Fruit fly (Drosophila melanogaster) whole organism, adult: ENCODE data around the gene Muc18B.

Source experiments
- CG11617 ChIP-seq: fragments of 200-800 bp; sonication (Bioruptor generic); optimal IDR thresholded peaks from 2 replicates; lab custom pipeline; 2017; ENCODE audit warnings: mild to moderate bottlenecking, missing biosample characterization, missing genetic modification reagents, missing genetic modification characterization
- CG14711 ChIP-seq: fragments of 200-800 bp; sonication (Bioruptor generic); optimal IDR thresholded peaks from 2 replicates; lab custom pipeline; 2018; ENCODE audit warnings: missing biosample characterization, mild to moderate bottlenecking, missing genetic modification characterization, moderate library complexity
- CG1620 ChIP-seq: fragments of 200-800 bp; sonication (Bioruptor generic); optimal IDR thresholded peaks from 2 replicates; lab custom pipeline; 2016; ENCODE audit warnings: missing biosample characterization, missing genetic modification characterization
- CG33017 ChIP-seq: fragments of 200-800 bp; sonication (Bioruptor generic); optimal IDR thresholded peaks from 2 replicates; lab custom pipeline; 2018; ENCODE audit warnings: missing biosample characterization, mild to moderate bottlenecking, missing genetic modification characterization, moderate library complexity
- CG5204 ChIP-seq: fragments of 200-800 bp; sonication (Bioruptor generic); optimal IDR thresholded peaks from 2 replicates; lab custom pipeline; 2016; ENCODE audit warnings: missing biosample characterization, missing genetic modification characterization
- CG7045 ChIP-seq: fragments of 200-800 bp; sonication (Bioruptor generic); optimal IDR thresholded peaks from 2 replicates; lab custom pipeline; 2017; ENCODE audit warnings: missing biosample characterization, mild to moderate bottlenecking, missing genetic modification characterization
- CG7101 ChIP-seq: fragments of 200-800 bp; sonication (Bioruptor generic); optimal IDR thresholded peaks from 2 replicates; lab custom pipeline; 2018; ENCODE audit warnings: missing biosample characterization, mild to moderate bottlenecking, missing genetic modification characterization, moderate library complexity
- Clk ChIP-seq: fragments of 200-800 bp; sonication (Bioruptor generic); optimal IDR thresholded peaks from 2 replicates; lab custom pipeline; 2017; ENCODE audit warnings: missing biosample characterization, missing genetic modification characterization
- Crg-1 ChIP-seq: fragments of 200-800 bp; sonication (Bioruptor generic); optimal IDR thresholded peaks from 2 replicates; lab custom pipeline; 2016; ENCODE audit warnings: missing biosample characterization, missing genetic modification characterization
- Hr96 ChIP-seq: fragments of 200-800 bp; sonication (Bioruptor generic); optimal IDR thresholded peaks from 2 replicates; lab custom pipeline; 2016; ENCODE audit warnings: missing biosample characterization, missing genetic modification characterization
- Mnt ChIP-seq: fragments of 200-800 bp; sonication (Bioruptor generic); optimal IDR thresholded peaks from 2 replicates; lab custom pipeline; 2016; ENCODE audit warnings: missing biosample characterization, mild to moderate bottlenecking, missing genetic modification characterization
- bab1 ChIP-seq: fragments of 200-800 bp; sonication (Bioruptor generic); optimal IDR thresholded peaks from 3 replicates; lab custom pipeline; 2019; ENCODE audit warnings: missing biosample characterization, mild to moderate bottlenecking, missing genetic modification characterization, moderate library complexity
- cic ChIP-seq: fragments of 200-800 bp; sonication (Bioruptor generic); optimal IDR thresholded peaks from 2 replicates; lab custom pipeline; 2017; ENCODE audit warnings: missing biosample characterization, mild to moderate bottlenecking, missing genetic modification characterization, moderate library complexity
- cnc ChIP-seq, 2 experiments: fragments of >200 bp; optimal IDR thresholded peaks; 2 replicates each; lab custom pipeline; 2017
- kay ChIP-seq: fragments of 200-800 bp; sonication (Bioruptor generic); peaks from one replicate; lab custom pipeline; 2016; ENCODE audit warnings: missing biosample characterization, missing genetic modification characterization, borderline replicate concordance
- ovo ChIP-seq: fragments of 200-800 bp; sonication (Bioruptor generic); optimal IDR thresholded peaks from 2 replicates; lab custom pipeline; 2016; ENCODE audit warnings: missing biosample characterization, missing genetic modification characterization
- pad ChIP-seq: fragments of 200-800 bp; sonication (Bioruptor generic); optimal IDR thresholded peaks from 3 replicates; lab custom pipeline; 2017; ENCODE audit warnings: missing biosample characterization, missing genetic modification characterization, mild to moderate bottlenecking, moderate library complexity, missing genetic modification reagents
- tj ChIP-seq: fragments of 200-800 bp; sonication (Bioruptor generic); optimal IDR thresholded peaks from 3 replicates; lab custom pipeline; 2017; ENCODE audit warnings: missing biosample characterization, mild to moderate bottlenecking, missing genetic modification characterization, moderate library complexity
- toe ChIP-seq: fragments of 200-800 bp; sonication (Bioruptor generic); optimal IDR thresholded peaks from 2 replicates; lab custom pipeline; 2016; ENCODE audit warnings: missing biosample characterization, missing genetic modification characterization

The Muc18B gene

DNA sequence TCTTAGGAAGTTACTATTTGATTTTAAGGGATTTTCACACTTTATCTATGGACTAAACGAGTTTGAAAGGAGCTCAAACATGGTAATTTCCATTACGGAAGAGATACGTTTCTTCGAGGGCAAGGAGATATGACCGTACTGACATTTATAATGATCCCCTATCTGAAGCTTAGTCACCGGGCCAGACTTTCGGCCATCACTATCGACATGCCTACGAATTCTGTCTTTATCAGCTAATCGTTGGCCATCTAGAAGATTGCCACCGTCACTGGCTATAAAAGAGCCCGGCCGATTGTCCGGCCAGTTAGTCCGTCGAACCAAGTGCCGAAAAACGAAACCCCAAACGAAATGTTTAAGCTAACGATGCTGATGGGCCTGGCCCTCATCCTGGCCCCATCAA is at the start of gene Muc18B:
TSS of gene Muc18B (plus strand) at position 301 of the 400 bp plus-strand sequence.
- no peak for TF ChIP-seq ovo (GFP tag; lab: Kevin White, UChicago)
- TF ChIP-seq pad (GFP tag; lab: Kevin White, UChicago): no peak
- TF ChIP-seq cnc (optimal IDR thresholded peaks at IDR 0.05; lab: Kevin White, UChicago): no peak
- TF ChIP-seq CG5204 (GFP tag; lab: Kevin White, UChicago): no peak
- TF ChIP-seq CG7045 (GFP tag; lab: Kevin White, UChicago): no peak
- TF ChIP-seq Clk (GFP tag; lab: Kevin White, UChicago): no peak
- TF ChIP-seq Crg-1 (GFP tag; lab: Kevin White, UChicago): no peak
- TF ChIP-seq tj (GFP tag; lab: Kevin White, UChicago): no peak
- no peak for TF ChIP-seq CG33017 (tag; lab: Kevin White, UChicago)
- TF ChIP-seq Hr96 (GFP tag; lab: Kevin White, UChicago): no peak
- TF ChIP-seq Mnt (GFP tag; lab: Kevin White, UChicago): no peak
- TF ChIP-seq kay: no peak
- TF ChIP-seq CG11617 (GFP tag; lab: Kevin White, UChicago): no peak
- TF ChIP-seq CG7101: no peak

DNA sequence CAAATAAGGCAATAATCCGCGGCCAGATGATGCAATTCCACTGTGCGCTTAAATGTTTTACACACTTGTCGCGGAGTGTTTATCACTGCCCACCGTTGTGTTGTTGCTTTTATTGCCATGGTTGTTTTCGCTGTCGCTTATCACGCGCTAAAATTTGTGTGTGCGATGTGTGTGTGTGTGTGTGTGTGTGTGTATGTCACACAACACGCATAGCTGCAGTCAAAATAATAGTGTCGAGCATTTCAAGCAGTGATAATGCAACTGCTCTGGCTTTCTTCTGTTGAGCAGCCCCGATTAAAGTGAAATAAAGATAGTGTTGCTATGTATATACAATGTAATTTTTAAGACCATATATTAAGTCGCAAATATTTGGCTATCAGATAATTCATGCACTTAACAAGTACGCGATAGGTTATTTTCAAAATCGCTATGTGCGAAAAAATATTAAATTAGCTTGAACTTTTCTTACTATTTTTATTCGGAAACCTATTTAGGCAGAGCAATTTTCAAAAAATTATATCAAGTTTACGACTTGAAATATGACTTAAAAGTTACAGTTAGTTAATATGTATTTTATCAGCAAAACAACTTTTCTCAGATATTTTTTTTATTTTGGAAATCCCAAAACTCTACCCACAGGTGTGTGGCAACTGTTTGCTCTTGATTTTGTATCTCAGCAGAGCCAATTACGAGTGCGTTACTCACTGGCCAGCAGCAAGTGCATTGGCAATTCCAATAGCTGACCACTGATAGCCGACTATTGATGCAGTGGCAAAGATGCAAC is 49.0 kb upstream of the Muc18B start:
- TF ChIP-seq CG7101 (peak; percentile 41), ovo (GFP tag; lab: Kevin White, UChicago) (no peak), tj (GFP tag; lab: Kevin White, UChicago) (no peak), kay (peak; percentile 85), CG1620 (GFP tag; lab: Kevin White, UChicago) (no peak), Mnt (GFP tag; lab: Kevin White, UChicago) (no peak), bab1 (GFP tag; lab: Kevin White, UChicago) (peak; percentile 28), CG11617 (GFP tag; lab: Kevin White, UChicago) (peak; percentile 6), pad (GFP tag; lab: Kevin White, UChicago) (peak; percentile 20), CG5204 (GFP tag; lab: Kevin White, UChicago) (peak; percentile 50), CG7045 (GFP tag; lab: Kevin White, UChicago) (peak; percentile 11), Hr96 (GFP tag; lab: Kevin White, UChicago) (peak; percentile 25), CG14711 (peak; percentile 18)

DNA sequence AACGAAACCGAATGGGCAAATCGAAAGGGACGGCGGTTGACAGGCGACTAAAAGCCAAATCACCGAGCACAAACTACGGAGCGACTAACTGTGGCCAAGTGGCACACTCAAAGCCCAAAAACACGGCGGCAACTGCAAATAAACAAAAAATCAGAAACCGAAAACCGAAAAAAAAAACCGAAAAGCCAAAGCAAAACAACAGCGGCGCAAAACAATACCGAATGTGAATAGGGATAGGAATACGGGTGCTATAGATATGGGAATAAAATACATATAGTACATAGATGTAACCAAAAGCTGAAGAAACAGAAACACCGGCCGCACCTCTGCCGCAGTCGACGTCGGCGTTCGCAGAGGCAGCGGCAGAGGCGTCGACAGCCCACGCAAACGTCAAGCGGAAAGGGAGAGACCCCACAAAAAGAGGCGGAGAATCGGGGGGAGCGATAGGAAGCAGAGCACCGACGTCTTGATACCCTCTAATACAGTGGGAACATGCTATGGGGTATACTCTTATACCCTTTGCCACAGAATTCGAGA is 48.2 kb upstream of the Muc18B start, which contains the start of gene RhoGAP18B:
TSS of gene RhoGAP18B (minus strand) at position 51 of the 537 bp plus-strand sequence.
- TF ChIP-seq cic (GFP tag; lab: Kevin White, UChicago) (no peak), CG33017 (tag; lab: Kevin White, UChicago) (no peak), Hr96 (GFP tag; lab: Kevin White, UChicago) (no peak), toe (GFP tag; lab: Kevin White, UChicago) (no peak), Clk (GFP tag; lab: Kevin White, UChicago) (no peak), kay (no peak)

DNA sequence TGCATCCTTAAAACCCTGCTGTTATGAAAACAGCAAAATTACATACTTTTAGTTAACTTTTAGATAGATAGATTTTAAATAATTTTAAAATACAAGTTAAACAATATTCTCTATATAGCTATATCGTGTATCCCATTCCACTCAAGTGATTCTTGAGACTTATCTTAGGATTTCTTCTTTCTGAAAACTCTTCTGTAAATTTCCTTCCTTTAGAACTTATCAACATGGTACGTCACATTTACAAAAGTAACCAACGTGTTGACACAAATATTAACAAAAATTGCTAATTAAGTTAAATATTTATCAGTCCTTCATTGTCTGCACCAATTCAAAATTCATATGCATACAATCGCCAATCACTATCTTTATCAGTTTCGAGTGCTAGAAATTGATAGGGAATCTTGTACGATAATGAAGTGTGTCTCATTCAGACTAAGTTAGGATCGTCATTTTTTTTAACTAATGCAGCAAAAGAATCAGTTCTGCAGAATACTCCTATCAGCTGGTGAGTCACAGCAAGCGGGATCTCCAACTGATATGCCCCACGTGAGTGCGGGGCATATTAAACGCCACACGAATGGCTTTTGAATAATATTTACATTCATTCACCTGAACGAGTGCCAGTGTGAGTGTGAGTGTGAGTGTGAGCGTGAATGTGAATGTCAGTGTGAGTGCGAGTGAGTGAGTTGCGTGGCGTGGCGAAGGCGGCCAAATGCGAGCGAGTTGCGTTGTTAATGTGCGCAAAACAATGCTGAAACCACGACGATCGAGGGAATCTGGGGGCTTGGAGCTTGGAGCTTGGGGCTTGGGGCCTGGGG is 47.5 kb upstream of the Muc18B start:
- TF ChIP-seq tj (GFP tag; lab: Kevin White, UChicago) (peak; percentile 1), Mnt (GFP tag; lab: Kevin White, UChicago) (peak; percentile 73), CG7101 (no peak), bab1 (GFP tag; lab: Kevin White, UChicago) (no peak), kay (peak; percentile 91), cic (GFP tag; lab: Kevin White, UChicago) (peak; percentile 83)

DNA sequence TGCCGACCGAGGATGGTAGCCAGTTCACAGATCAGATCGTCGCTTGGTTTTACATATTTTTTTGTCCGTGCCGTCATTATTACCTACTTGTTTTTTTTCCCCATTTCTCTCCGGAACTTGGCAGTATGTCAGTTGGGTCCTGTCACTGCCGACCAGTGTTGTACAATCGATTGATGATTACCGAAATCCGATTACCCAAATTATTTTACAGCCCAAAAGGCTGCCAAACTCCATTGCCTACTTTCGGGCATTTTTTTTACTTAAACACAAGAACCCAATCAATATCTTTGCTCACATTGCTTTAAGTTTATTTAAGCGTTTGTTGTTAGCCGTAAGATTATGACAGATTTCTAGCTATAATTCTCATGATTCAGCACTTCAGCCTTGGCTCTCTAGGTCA is 44.5 kb upstream of the Muc18B start, which contains the start of gene Inx5:
TSS of gene Inx5 (minus strand) at position 93 of the 400 bp plus-strand sequence.
- TF ChIP-seq cic (GFP tag; lab: Kevin White, UChicago): no peak
- TF ChIP-seq CG7101: no peak
- no peak for TF ChIP-seq Crg-1 (GFP tag; lab: Kevin White, UChicago)
- TF ChIP-seq Hr96 (GFP tag; lab: Kevin White, UChicago): no peak
- no peak for TF ChIP-seq cnc (optimal IDR thresholded peaks at IDR 0.05; lab: Kevin White, UChicago)
- no peak for TF ChIP-seq toe (GFP tag; lab: Kevin White, UChicago)

DNA sequence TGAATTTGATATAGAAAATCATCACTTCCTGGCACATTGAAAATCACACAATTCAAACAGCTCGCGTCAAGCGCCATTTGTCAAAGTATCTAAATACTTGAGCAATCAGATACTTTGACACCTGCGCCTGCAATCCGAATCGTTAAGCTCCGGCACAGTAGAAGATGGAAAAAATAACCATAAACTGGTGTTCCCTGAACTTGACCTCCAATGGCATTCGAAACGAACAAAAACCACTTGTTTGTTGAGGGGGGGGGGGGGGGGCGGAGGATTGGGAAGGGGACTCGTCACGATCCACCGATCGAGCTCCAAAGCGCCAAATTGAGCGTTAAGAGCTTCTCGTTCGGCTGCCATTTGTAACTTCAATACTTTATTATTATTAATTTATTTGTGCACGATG is 43.4 kb upstream of the Muc18B start:
- no peak for TF ChIP-seq CG33017 (tag; lab: Kevin White, UChicago)

DNA sequence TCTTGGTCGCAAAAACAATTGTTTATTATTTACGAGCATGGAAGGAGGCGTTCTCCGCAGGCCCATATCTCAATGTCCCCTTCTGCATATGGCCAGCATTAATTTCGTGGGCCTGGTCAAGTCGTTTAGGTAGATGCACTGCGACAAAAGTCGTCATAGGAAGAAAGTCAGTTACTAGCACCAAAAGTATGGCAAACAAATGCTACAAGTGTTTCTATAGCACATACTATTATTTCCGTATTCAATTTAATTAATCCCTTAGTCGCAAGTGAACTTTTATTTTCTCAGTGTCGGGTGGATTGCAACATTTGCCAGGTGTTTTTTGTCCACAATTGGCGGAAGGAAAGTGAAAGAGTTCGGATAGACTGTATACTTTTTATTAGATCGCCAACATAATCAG is 42.4 kb upstream of the Muc18B start:
- no peak for TF ChIP-seq CG7101
- TF ChIP-seq CG7045 (GFP tag; lab: Kevin White, UChicago): no peak
- no peak for TF ChIP-seq CG5204 (GFP tag; lab: Kevin White, UChicago)
- TF ChIP-seq CG33017 (tag; lab: Kevin White, UChicago): no peak
- TF ChIP-seq cnc (optimal IDR thresholded peaks at IDR 0.05; lab: Kevin White, UChicago): no peak
- no peak for TF ChIP-seq Hr96 (GFP tag; lab: Kevin White, UChicago)
- TF ChIP-seq toe (GFP tag; lab: Kevin White, UChicago): no peak
- no peak for TF ChIP-seq cic (GFP tag; lab: Kevin White, UChicago)
- TF ChIP-seq Clk (GFP tag; lab: Kevin White, UChicago): no peak
- no peak for TF ChIP-seq ovo (GFP tag; lab: Kevin White, UChicago)
